Fruit fly (Drosophila melanogaster): ENCODE results near the gene Lsd-1.

DNA sequence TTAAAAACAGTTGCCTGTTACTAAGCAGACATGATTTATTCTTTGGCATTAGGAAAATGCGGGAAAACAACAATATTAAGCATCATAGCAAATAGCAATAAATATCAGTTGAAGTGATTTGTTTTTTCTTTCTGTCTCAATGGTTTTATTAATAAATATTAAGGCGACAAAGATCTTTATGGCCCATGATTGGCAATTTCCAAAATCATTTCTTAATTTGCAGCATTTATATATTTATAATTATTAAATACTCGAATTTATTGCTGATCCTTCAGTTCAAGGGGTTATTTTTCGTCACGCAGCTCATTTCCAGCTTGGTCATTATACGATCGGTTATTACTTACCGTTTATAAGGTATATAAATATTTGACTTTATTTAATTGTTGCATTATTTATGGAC lies 36.0 kb upstream of the Lsd-1 start:
- TF ChIP-seq Dll (optimal IDR thresholded peaks at IDR 0.05) (no peak), usp (GFP tag; optimal IDR thresholded peaks at IDR 0.05) (no peak)
